Fruit fly (Drosophila melanogaster) S2 (cell line): ENCODE results near the gene Mnr.

Experiments used
- CG8478 ChIP-seq: fragments of >200 bp; optimal IDR thresholded peaks from 2 replicates; lab custom pipeline; 2018
- CTCF ChIP-seq, 2 experiments: fragments of >200 bp; optimal IDR thresholded peaks; 2 replicates each; lab custom pipeline; 2018

- no peak for TF ChIP-seq CTCF (optimal IDR thresholded peaks at IDR 0.05; lab: Kevin White, UChicago)
- TF ChIP-seq CG8478 (lab: Kevin White, UChicago) = no peak
Measured at dm6 chrX:21322289-21322981, 41.5 kb upstream of the Mnr start.
